Worm (Caenorhabditis elegans): Measurements from ENCODE around the gene F43D2.7.

Gene F43D2.7

DNA sequence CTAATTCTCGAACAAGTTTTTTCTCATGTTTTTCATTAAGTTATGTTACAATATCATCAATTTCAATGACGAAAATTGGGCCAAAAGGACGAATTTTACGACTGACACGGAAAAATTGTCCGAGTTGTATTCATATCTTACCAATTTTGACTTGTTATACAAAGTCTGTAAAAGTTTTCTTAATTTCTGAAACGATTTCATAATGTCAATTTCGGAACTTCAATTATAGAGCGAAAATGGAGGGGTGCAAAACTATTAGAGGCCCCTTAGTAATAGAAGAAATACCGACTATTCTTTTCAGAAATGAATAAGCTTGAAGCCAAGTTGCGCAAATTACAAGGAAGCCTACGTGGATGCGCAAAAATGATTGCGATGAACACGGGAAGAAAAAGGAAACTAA lies 8.4 kb downstream of the F43D2.7 start, which contains the start of gene F43D2.3:
TSS of gene F43D2.3 (plus strand) at position 301 of the 400 bp plus-strand sequence.
- TF ChIP-seq snu-23 (GFP tag; optimal IDR thresholded peaks at IDR 0.05) (no peak), pqm-1 (tag; optimal IDR thresholded peaks at IDR 0.05) (no peak), fos-1 (tag; optimal IDR thresholded peaks at IDR 0.05) (no peak), tbx-2 (tag; optimal IDR thresholded peaks at IDR 0.05) (no peak), nhr-237 (tag; optimal IDR thresholded peaks at IDR 0.05) (no peak), elt-2 (tag; optimal IDR thresholded peaks at IDR 0.05) (no peak), sptf-1 (tag; optimal IDR thresholded peaks at IDR 0.05) (no peak), lin-15B (tag; optimal IDR thresholded peaks at IDR 0.05) (no peak), pag-3 (tag; optimal IDR thresholded peaks at IDR 0.05; ENCODE audit: borderline replicate concordance, insufficient read depth) (no peak), nhr-47 (tag; optimal IDR thresholded peaks at IDR 0.05) (no peak), nhr-85 (tag) (no peak), unc-98 (GFP tag; IDR thresholded peaks at IDR 0.05) (no peak), nhr-77 (tag; optimal IDR thresholded peaks at IDR 0.05) (no peak), alr-1 (tag; optimal IDR thresholded peaks at IDR 0.05; ENCODE audit: borderline replicate concordance) (no peak), nhr-84 (tag; optimal IDR thresholded peaks at IDR 0.05) (no peak)

- no peak for TF ChIP-seq nhr-84 (tag; optimal IDR thresholded peaks at IDR 0.05)
- TF ChIP-seq ceh-63 (GFP tag; optimal IDR thresholded peaks at IDR 0.05) = no peak
- no peak for TF ChIP-seq ceh-90 (tag; optimal IDR thresholded peaks at IDR 0.05)
- TF ChIP-seq lin-14 (GFP tag; optimal IDR thresholded peaks at IDR 0.05) = peak; percentile 63
- TF ChIP-seq nhr-47 (tag; optimal IDR thresholded peaks at IDR 0.05) = no peak
- peak; percentile 55 for TF ChIP-seq nhr-71 (tag; optimal IDR thresholded peaks at IDR 0.05)
- no peak for TF ChIP-seq jun-1 (tag; optimal IDR thresholded peaks at IDR 0.05)
- TF ChIP-seq hlh-17 (GFP tag; optimal IDR thresholded peaks at IDR 0.05; ENCODE audit: borderline replicate concordance) = no peak
- peak; percentile 67 for TF ChIP-seq pag-3 (tag; optimal IDR thresholded peaks at IDR 0.05; ENCODE audit: borderline replicate concordance, insufficient read depth)
- no peak for TF ChIP-seq ztf-4 (tag; optimal IDR thresholded peaks at IDR 0.05)
- TF ChIP-seq rnt-1 (tag; optimal IDR thresholded peaks at IDR 0.05) = peak; percentile 66
- TF ChIP-seq unc-130 (tag; optimal IDR thresholded peaks at IDR 0.05) = peak; percentile 6
- TF ChIP-seq lir-3 (tag; optimal IDR thresholded peaks at IDR 0.05; ENCODE audit: poor library complexity) = no peak
These were observed 14.3 kb downstream of the F43D2.7 start for ce11 chrV:14625662-14626061.

ce11 chrV:14620835-14621234 lies 19.1 kb downstream of the F43D2.7 start, which contains the start of gene hot-1:
Gene hot-1, plus strand, starts transcription at chrV:14621135.
- TF ChIP-seq mab-9 (GFP tag; IDR thresholded peaks at IDR 0.05) (no peak), ztf-11 (tag; optimal IDR thresholded peaks at IDR 0.05) (no peak), Y116A8C.19 (tag; optimal IDR thresholded peaks at IDR 0.05; ENCODE audit: borderline replicate concordance) (no peak), nhr-237 (tag; optimal IDR thresholded peaks at IDR 0.05) (no peak), mef-2 (tag; optimal IDR thresholded peaks at IDR 0.05) (no peak), C16A3.4 (tag; optimal IDR thresholded peaks at IDR 0.05) (no peak), nhr-84 (tag; optimal IDR thresholded peaks at IDR 0.05) (no peak), lin-15B (tag; optimal IDR thresholded peaks at IDR 0.05) (no peak), dpl-1 (GFP tag; optimal IDR thresholded peaks at IDR 0.05) (no peak), unc-130 (tag; optimal IDR thresholded peaks at IDR 0.05) (no peak), sox-4 (tag; optimal IDR thresholded peaks at IDR 0.05) (no peak), lin-35 (GFP tag; optimal IDR thresholded peaks at IDR 0.05) (no peak), dsc-1 (tag; optimal IDR thresholded peaks at IDR 0.05) (no peak)

DNA sequence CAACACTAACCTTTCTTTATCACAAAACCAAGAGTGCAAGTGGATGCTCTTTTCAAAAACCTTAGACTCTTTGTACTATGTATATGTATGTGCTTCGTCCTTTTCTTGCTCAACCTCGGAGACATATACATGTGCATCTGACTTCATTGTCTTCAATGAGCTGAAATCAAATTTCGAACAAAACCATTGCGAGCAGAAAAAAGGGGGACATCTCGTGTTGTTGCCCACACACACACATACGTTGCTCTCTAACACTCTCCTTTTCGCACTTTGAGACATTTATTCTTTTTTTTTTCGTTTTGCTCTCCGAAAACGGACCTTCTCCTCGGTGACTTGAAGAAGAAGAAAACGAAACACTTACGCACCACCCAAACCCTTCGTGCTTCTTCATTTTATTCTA lies 19.7 kb downstream of the F43D2.7 start:
- TF ChIP-seq fkh-10 (GFP tag; optimal IDR thresholded peaks at IDR 0.05) (peak; percentile 80), ets-5 (GFP tag; IDR thresholded peaks at IDR 0.05) (no peak), lin-14 (GFP tag; optimal IDR thresholded peaks at IDR 0.05) (peak; percentile 53), unc-30 (tag; optimal IDR thresholded peaks at IDR 0.05) (no peak), C16A3.4 (tag; optimal IDR thresholded peaks at IDR 0.05) (no peak), unc-98 (GFP tag; IDR thresholded peaks at IDR 0.05) (no peak)

Data from whole organism, L1 larva.